Fruit fly (Drosophila melanogaster) whole organism, embryonic: Measurements from ENCODE around the gene nonC.

Experiments used
- Ada2b ChIP-seq: fragments of 200-800 bp; sonication (Bioruptor generic); IDR thresholded peaks from 2 replicates; pipeline ENCODE4 v1.3.6; 2022; ENCODE audit warnings: missing biosample characterization, missing genetic modification characterization
- Bteb2 ChIP-seq: fragments of 200-800 bp; sonication (Bioruptor generic); optimal IDR thresholded peaks from 2 replicates; lab custom pipeline; 2016; ENCODE audit warnings: missing biosample characterization, missing genetic modification characterization
- CG1024 ChIP-seq: fragments of 200-800 bp; sonication (Bioruptor generic); IDR thresholded peaks from 2 replicates; pipeline ENCODE4 v1.3.6; 2022; ENCODE audit warnings: missing biosample characterization, missing genetic modification characterization
- CG10431 ChIP-seq: fragments of 200-800 bp; sonication (Bioruptor generic); optimal IDR thresholded peaks from 3 replicates; lab custom pipeline; 2018; ENCODE audit warnings: missing biosample characterization, mild to moderate bottlenecking, missing genetic modification characterization
- CG16813 ChIP-seq: fragments of 200-800 bp; sonication (Bioruptor generic); IDR thresholded peaks from 3 replicates; pipeline ENCODE4 v1.3.6; 2022; ENCODE audit warnings: missing biosample characterization, missing genetic modification characterization; ENCODE audit not compliant: partially characterized antibody
- CG17186 ChIP-seq: fragments of 200-800 bp; sonication (Bioruptor generic); optimal IDR thresholded peaks from 3 replicates; lab custom pipeline; 2017; ENCODE audit warnings: missing biosample characterization, missing genetic modification reagents, missing genetic modification characterization
- CG18476 ChIP-seq: fragments of 200-800 bp; sonication (Bioruptor generic); optimal IDR thresholded peaks from 2 replicates; lab custom pipeline; 2016; ENCODE audit warnings: missing biosample characterization, mild to moderate bottlenecking, missing genetic modification characterization
- CG31224 ChIP-seq: fragments of 200-800 bp; sonication (Bioruptor generic); IDR thresholded peaks from 2 replicates; pipeline ENCODE4 v1.3.6; 2022; ENCODE audit warnings: missing biosample characterization, missing genetic modification characterization
- CG32767 ChIP-seq: fragments of 200-800 bp; sonication (Bioruptor generic); IDR thresholded peaks from 2 replicates; pipeline ENCODE4 v1.3.6; 2022; ENCODE audit warnings: missing biosample characterization, missing genetic modification characterization
- CG4820 ChIP-seq: fragments of 200-800 bp; sonication (Bioruptor generic); optimal IDR thresholded peaks from 3 replicates; lab custom pipeline; 2016; ENCODE audit warnings: missing biosample characterization, missing genetic modification characterization
- CG6689 ChIP-seq: fragments of 200-800 bp; sonication (Bioruptor generic); IDR thresholded peaks from 2 replicates; pipeline ENCODE4 v1.3.6; 2022; ENCODE audit warnings: missing biosample characterization, missing genetic modification characterization
- CG7271 ChIP-seq: fragments of 200-800 bp; sonication (Bioruptor generic); optimal IDR thresholded peaks from 2 replicates; lab custom pipeline; 2018; ENCODE audit warnings: missing biosample characterization, mild to moderate bottlenecking, missing genetic modification characterization, moderate library complexity
- CG7372 ChIP-seq: fragments of 200-800 bp; sonication (Bioruptor generic); IDR thresholded peaks from 2 replicates; pipeline ENCODE4 v1.3.6; 2022; ENCODE audit warnings: missing biosample characterization, missing genetic modification characterization
- CG7839 ChIP-seq: fragments of 200-800 bp; sonication (Bioruptor generic); optimal IDR thresholded peaks from 3 replicates; lab custom pipeline; 2018; ENCODE audit warnings: missing biosample characterization, mild to moderate bottlenecking, missing genetic modification characterization, moderate library complexity
- CoRest ChIP-seq: fragments of 200-800 bp; sonication (Bioruptor generic); optimal IDR thresholded peaks from 3 replicates; lab custom pipeline; 2018; ENCODE audit warnings: missing biosample characterization, mild to moderate bottlenecking, missing genetic modification characterization, moderate library complexity
- Dip2 ChIP-seq: fragments of 200-800 bp; sonication (Bioruptor generic); IDR thresholded peaks from 2 replicates; pipeline ENCODE4 v1.3.6; 2022; ENCODE audit warnings: missing biosample characterization, missing genetic modification characterization
- Dll ChIP-seq: fragments of 200-800 bp; sonication (Bioruptor generic); IDR thresholded peaks from 4 replicates; pipeline ENCODE4 v1.3.6; 2022; ENCODE audit warnings: missing biosample characterization, missing genetic modification characterization; ENCODE audit not compliant: partially characterized antibody
- Eip74EF ChIP-seq, 2 experiments: fragments of 200-800 bp in 1 of 2; fragments of >200 bp in 1 of 2; sonication (Bioruptor generic) in 1 of 2; optimal IDR thresholded peaks; 2 replicates each; lab custom pipeline; 2017 to 2019; ENCODE audit warnings: missing biosample characterization in 2 of 2, missing genetic modification characterization in 2 of 2, mild to moderate bottlenecking in 1 of 2, moderate library complexity in 1 of 2
- Fer3 ChIP-seq: fragments of 200-800 bp; sonication (Bioruptor generic); optimal IDR thresholded peaks from 2 replicates; lab custom pipeline; 2018; ENCODE audit warnings: missing biosample characterization, mild to moderate bottlenecking, missing genetic modification characterization, moderate library complexity
- HLHmδ ChIP-seq: fragments of 200-800 bp; sonication (Bioruptor generic); optimal IDR thresholded peaks from 2 replicates; lab custom pipeline; 2018; ENCODE audit warnings: missing biosample characterization, mild to moderate bottlenecking, missing genetic modification characterization, moderate library complexity
- Hr3 ChIP-seq: fragments of 200-800 bp; sonication (Bioruptor generic); optimal IDR thresholded peaks from 3 replicates; lab custom pipeline; 2016; ENCODE audit warnings: missing biosample characterization, missing genetic modification characterization
- Max ChIP-seq: fragments of 200-800 bp; sonication (Bioruptor generic); optimal IDR thresholded peaks from 2 replicates; lab custom pipeline; 2016; ENCODE audit warnings: missing biosample characterization, mild to moderate bottlenecking, missing genetic modification characterization
- Mrtf ChIP-seq: fragments of 200-800 bp; sonication (Bioruptor generic); IDR thresholded peaks from 3 replicates; pipeline ENCODE4 v1.3.6; 2022; ENCODE audit warnings: missing biosample characterization, missing genetic modification characterization
- NK7.1 ChIP-seq: fragments of 200-800 bp; sonication (Bioruptor generic); optimal IDR thresholded peaks from 3 replicates; lab custom pipeline; 2016; ENCODE audit warnings: missing biosample characterization, missing genetic modification characterization
- PHDP ChIP-seq: fragments of 200-800 bp; sonication (Bioruptor generic); optimal IDR thresholded peaks from 3 replicates; lab custom pipeline; 2018; ENCODE audit warnings: missing biosample characterization, mild to moderate bottlenecking, missing genetic modification characterization, moderate library complexity
- Pdp1 ChIP-seq, 2 experiments: fragments of 200-800 bp; sonication (Bioruptor generic); optimal IDR thresholded peaks; 3 replicates each; lab custom pipeline; 2016; ENCODE audit warnings: missing biosample characterization in 2 of 2, missing genetic modification characterization in 2 of 2, mild to moderate bottlenecking in 1 of 2, moderate library complexity in 1 of 2
- Rfx ChIP-seq: fragments of 200-800 bp; sonication (Bioruptor generic); IDR thresholded peaks from 2 replicates; pipeline ENCODE4 v1.3.6; 2022; ENCODE audit warnings: missing biosample characterization, missing genetic modification characterization
- Ssrp ChIP-seq: fragments of 200-800 bp; sonication (Bioruptor generic); optimal IDR thresholded peaks from 2 replicates; lab custom pipeline; 2018; ENCODE audit warnings: missing biosample characterization, mild to moderate bottlenecking, missing genetic modification characterization, moderate library complexity
- br ChIP-seq: fragments of >200 bp; optimal IDR thresholded peaks from 2 replicates; lab custom pipeline; 2017
- cg ChIP-seq: fragments of 200-800 bp; sonication (Bioruptor generic); optimal IDR thresholded peaks from 3 replicates; lab custom pipeline; 2019; ENCODE audit warnings: missing biosample characterization, mild to moderate bottlenecking, missing genetic modification characterization, moderate library complexity
- chif ChIP-seq, 2 experiments: fragments of 200-800 bp; sonication (Bioruptor generic); optimal IDR thresholded peaks; 3 replicates each; lab custom pipeline; 2016; ENCODE audit warnings: missing biosample characterization in 2 of 2, missing genetic modification characterization in 2 of 2
- danr ChIP-seq: fragments of 200-800 bp; sonication (Bioruptor generic); IDR thresholded peaks from 2 replicates; pipeline ENCODE4 v1.3.6; 2022; ENCODE audit warnings: missing biosample characterization, missing genetic modification characterization
- dmrt11E ChIP-seq: fragments of 200-800 bp; sonication (Bioruptor generic); optimal IDR thresholded peaks from 3 replicates; lab custom pipeline; 2018; ENCODE audit warnings: missing biosample characterization, mild to moderate bottlenecking, missing genetic modification characterization, moderate library complexity
- dysf ChIP-seq: fragments of 200-800 bp; sonication (Bioruptor generic); IDR thresholded peaks from 3 replicates; pipeline ENCODE4 v1.3.6; 2022; ENCODE audit warnings: missing biosample characterization, missing genetic modification characterization
- exex ChIP-seq: fragments of 200-800 bp; sonication (Bioruptor generic); optimal IDR thresholded peaks from 4 replicates; lab custom pipeline; 2018; ENCODE audit warnings: missing biosample characterization, mild to moderate bottlenecking, missing genetic modification characterization, moderate library complexity
- gcm ChIP-seq: fragments of 200-800 bp; sonication (Bioruptor generic); optimal IDR thresholded peaks from 2 replicates; lab custom pipeline; 2019; ENCODE audit warnings: missing biosample characterization, mild to moderate bottlenecking, missing genetic modification characterization, moderate library complexity
- mld ChIP-seq: fragments of 200-800 bp; sonication (Bioruptor generic); IDR thresholded peaks from 3 replicates; pipeline ENCODE4 v1.3.6; 2022; ENCODE audit warnings: missing biosample characterization, missing genetic modification characterization; ENCODE audit not compliant: partially characterized antibody
- oc ChIP-seq: fragments of 200-800 bp; sonication (Bioruptor generic); optimal IDR thresholded peaks from 2 replicates; lab custom pipeline; 2018; ENCODE audit warnings: missing biosample characterization, mild to moderate bottlenecking, missing genetic modification characterization, moderate library complexity
- odd ChIP-seq: fragments of 200-800 bp; sonication (Bioruptor generic); optimal IDR thresholded peaks from 2 replicates; lab custom pipeline; 2017; ENCODE audit warnings: missing biosample characterization, mild to moderate bottlenecking, missing genetic modification characterization
- org-1 ChIP-seq: fragments of 200-800 bp; sonication (Bioruptor generic); optimal IDR thresholded peaks from 2 replicates; lab custom pipeline; 2017; ENCODE audit warnings: missing biosample characterization, missing genetic modification characterization
- pum ChIP-seq: fragments of 200-800 bp; sonication (Bioruptor generic); optimal IDR thresholded peaks from 2 replicates; lab custom pipeline; 2016; ENCODE audit warnings: missing biosample characterization, missing genetic modification characterization
- sc ChIP-seq, 3 experiments: fragments of >200 bp in 2 of 3; fragments of 200-800 bp in 1 of 3; sonication (Bioruptor generic) in 1 of 3; optimal IDR thresholded peaks; 2 replicates in 2 of 3; 3 replicates in 1 of 3; lab custom pipeline; 2017; ENCODE audit warnings: mild to moderate bottlenecking in 1 of 3, missing biosample characterization in 1 of 3, missing genetic modification characterization in 1 of 3, missing genetic modification reagents in 1 of 3
- shn ChIP-seq: fragments of 200-800 bp; sonication (Bioruptor generic); optimal IDR thresholded peaks from 3 replicates; lab custom pipeline; 2016; ENCODE audit warnings: missing biosample characterization, missing genetic modification characterization
- sna ChIP-seq: fragments of 200-800 bp; sonication (Bioruptor generic); IDR thresholded peaks from 2 replicates; pipeline ENCODE4 v1.3.6; 2022; ENCODE audit warnings: missing biosample characterization, missing genetic modification characterization; ENCODE audit not compliant: partially characterized antibody
- stc ChIP-seq: fragments of 200-800 bp; sonication (Bioruptor generic); IDR thresholded peaks from 2 replicates; pipeline ENCODE4 v1.3.6; 2022; ENCODE audit warnings: missing biosample characterization, missing genetic modification characterization
- stwl ChIP-seq: fragments of 200-800 bp; sonication (Bioruptor generic); optimal IDR thresholded peaks from 3 replicates; lab custom pipeline; 2018; ENCODE audit warnings: missing biosample characterization, mild to moderate bottlenecking, missing genetic modification characterization, moderate library complexity
- vnd ChIP-seq: fragments of 200-800 bp; sonication (Bioruptor generic); IDR thresholded peaks from 3 replicates; pipeline ENCODE4 v1.3.6; 2022; ENCODE audit warnings: missing biosample characterization, missing genetic modification characterization; ENCODE audit not compliant: partially characterized antibody

The nonC gene

dm6 chrX:6855366-6856200, 31.3 kb downstream of the nonC start (continued):
- TF ChIP-seq CG1024 (GFP tag; lab: Robert Waterston, UW) (no peak), Rfx (GFP tag; lab: Robert Waterston, UW) (peak; percentile 26; the same call in 1 of the 2 replicates), vnd (GFP tag; lab: Robert Waterston, UW) (no peak), Max (GFP tag; lab: Kevin White, UChicago) (peak; percentile 70), NK7.1 (GFP tag; lab: Kevin White, UChicago) (peak; percentile 54), Mrtf (GFP tag; lab: Robert Waterston, UW) (0 out of 3 replicates have a peak, but pooled peaks have one; percentile 39), br (lab: Kevin White, UChicago) (no peak), CoRest (tag; lab: Kevin White, UChicago) (peak; percentile 97), CG32767 (GFP tag; lab: Robert Waterston, UW) (peak; percentile 83), CG7271 (tag; lab: Kevin White, UChicago) (no peak), Hr3 (GFP tag; lab: Kevin White, UChicago) (peak; percentile 91), shn (GFP tag; lab: Kevin White, UChicago) (peak; percentile 85), Bteb2 (GFP tag; lab: Kevin White, UChicago) (peak; percentile 68), exex (tag; lab: Kevin White, UChicago) (peak; percentile 4), dysf (GFP tag; lab: Robert Waterston, UW) (peak; percentile 88), cg (GFP tag; lab: Kevin White, UChicago) (peak; percentile 93), CG4820 (peak; percentile 71), CG7839 (tag; lab: Kevin White, UChicago) (peak; percentile 96), dmrt11E (tag; lab: Kevin White, UChicago) (peak; percentile 90), gcm (peak; percentile 91), danr (GFP tag; lab: Robert Waterston, UW) (no peak), CG16813 (GFP tag; lab: Robert Waterston, UW) (no peak), chif (GFP tag; optimal IDR thresholded peaks at IDR 0.05; lab: Kevin White, UChicago) (peak; percentile 78 to 88), mld (GFP tag; lab: Robert Waterston, UW) (no peak), CG31224 (GFP tag; lab: Robert Waterston, UW) (peak; percentile 45), org-1 (GFP tag; lab: Kevin White, UChicago) (peak; percentile 87), Eip74EF (GFP tag; optimal IDR thresholded peaks at IDR 0.05; lab: Kevin White, UChicago) (peak in 1 of 2 experiments; percentile 93), Ssrp (tag; lab: Kevin White, UChicago) (peak; percentile 95), Fer3 (tag; lab: Kevin White, UChicago) (peak; percentile 74), CG10431 (GFP tag; lab: Kevin White, UChicago) (peak; percentile 76), stwl (tag; lab: Kevin White, UChicago) (no peak), CG17186 (no peak), sna (GFP tag; lab: Robert Waterston, UW) (no peak), PHDP (tag; lab: Kevin White, UChicago) (peak; percentile 92), CG7372 (0 out of 2 replicates have a peak, but pooled peaks have one; percentile 13), stc (GFP tag; lab: Robert Waterston, UW) (peak; percentile 67; the same call in 1 of the 2 replicates), sc (optimal IDR thresholded peaks at IDR 0.05; lab: Kevin White, UChicago) (no peak), sc (GFP tag; optimal IDR thresholded peaks at IDR 0.05; lab: Kevin White, UChicago) (peak; percentile 64), pum (GFP tag; lab: Kevin White, UChicago) (peak; percentile 81), CG18476 (peak; percentile 70), odd (GFP tag; lab: Kevin White, UChicago) (peak; percentile 83), CG6689 (GFP tag; lab: Robert Waterston, UW) (peak; percentile 78), Dll (GFP tag; lab: Robert Waterston, UW) (no peak), oc (tag; lab: Kevin White, UChicago) (peak; percentile 72), HLHmδ (GFP tag; lab: Kevin White, UChicago) (peak; percentile 27), Dip2 (GFP tag; lab: Robert Waterston, UW) (no peak), Ada2b (GFP tag; lab: Robert Waterston, UW) (peak; percentile 53), Pdp1 (GFP tag; optimal IDR thresholded peaks at IDR 0.05; lab: Kevin White, UChicago) (peak; percentile 82 to 84)
